Fruit fly (Drosophila melanogaster) whole organism, embryonic: ENCODE measurements around the gene Dlip1.
A peak's percentile ranks its signal among the peaks of the same experiment; 100 is the strongest.

ENCODE experiments used
- Antp ChIP-seq: fragments of 200-800 bp; sonication (Bioruptor generic); optimal IDR thresholded peaks from 3 replicates; lab custom pipeline; 2016; ENCODE audit warnings: missing biosample characterization, missing genetic modification characterization
- Atf-2 ChIP-seq: fragments of 200-800 bp; sonication (Bioruptor generic); optimal IDR thresholded peaks from 2 replicates; lab custom pipeline; 2016; ENCODE audit warnings: missing biosample characterization, missing genetic modification characterization
- Atf3 ChIP-seq: fragments of 200-800 bp; sonication (Bioruptor generic); optimal IDR thresholded peaks from 3 replicates; lab custom pipeline; 2016; ENCODE audit warnings: missing biosample characterization, missing genetic modification characterization
- Bdp1 ChIP-seq: fragments of 200-800 bp; sonication (Bioruptor generic); optimal IDR thresholded peaks from 3 replicates; lab custom pipeline; 2016; ENCODE audit warnings: missing biosample characterization, missing genetic modification characterization
- CG10321 ChIP-seq: fragments of 200-800 bp; sonication (Bioruptor generic); IDR thresholded peaks from 2 replicates; pipeline ENCODE4 v1.3.6; 2022; ENCODE audit warnings: missing biosample characterization, missing genetic modification characterization
- CG10366 ChIP-seq: fragments of 200-800 bp; sonication (Bioruptor generic); IDR thresholded peaks from 2 replicates; pipeline ENCODE4 v1.3.6; 2022; ENCODE audit warnings: missing biosample characterization, missing genetic modification characterization
- CG12104 ChIP-seq: fragments of 200-800 bp; sonication (Bioruptor generic); optimal IDR thresholded peaks from 3 replicates; lab custom pipeline; 2016; ENCODE audit warnings: missing biosample characterization, missing genetic modification characterization
- CG1233 ChIP-seq: fragments of 200-800 bp; sonication (Bioruptor generic); optimal IDR thresholded peaks from 4 replicates; lab custom pipeline; 2018; ENCODE audit warnings: missing biosample characterization, mild to moderate bottlenecking, missing genetic modification characterization
- CG12769 ChIP-seq: fragments of 200-800 bp; sonication (Bioruptor generic); optimal IDR thresholded peaks from 2 replicates; lab custom pipeline; 2019; ENCODE audit warnings: missing biosample characterization, mild to moderate bottlenecking, missing genetic modification characterization, moderate library complexity
- CG12942 ChIP-seq: fragments of 200-800 bp; sonication (Bioruptor generic); optimal IDR thresholded peaks from 3 replicates; lab custom pipeline; 2016; ENCODE audit warnings: missing biosample characterization, missing genetic modification characterization
- CG13123 ChIP-seq: fragments of 200-800 bp; sonication (Bioruptor generic); optimal IDR thresholded peaks from 2 replicates; lab custom pipeline; 2016; ENCODE audit warnings: missing biosample characterization, missing genetic modification characterization
- CG15011 ChIP-seq: fragments of 200-800 bp; sonication (Bioruptor generic); optimal IDR thresholded peaks from 3 replicates; lab custom pipeline; 2018; ENCODE audit warnings: missing biosample characterization, mild to moderate bottlenecking, missing genetic modification characterization
- CG15073 ChIP-seq: fragments of 200-800 bp; sonication (Bioruptor generic); optimal IDR thresholded peaks from 2 replicates; lab custom pipeline; 2016; ENCODE audit warnings: missing biosample characterization, missing genetic modification characterization
- CG1529 ChIP-seq: fragments of 200-800 bp; sonication (Bioruptor generic); optimal IDR thresholded peaks from 3 replicates; lab custom pipeline; 2018; ENCODE audit warnings: missing biosample characterization, missing genetic modification characterization
- CG16815 ChIP-seq: fragments of 200-800 bp; sonication (Bioruptor generic); optimal IDR thresholded peaks from 3 replicates; lab custom pipeline; 2017; ENCODE audit warnings: missing biosample characterization, mild to moderate bottlenecking, missing genetic modification characterization
- CG17328 ChIP-seq: fragments of 200-800 bp; sonication (Bioruptor generic); IDR thresholded peaks from 2 replicates; pipeline ENCODE4 v1.3.6; 2022; ENCODE audit warnings: missing biosample characterization, missing genetic modification characterization
- CG2678 ChIP-seq: fragments of 200-800 bp; sonication (Bioruptor generic); optimal IDR thresholded peaks from 3 replicates; lab custom pipeline; 2019; ENCODE audit warnings: missing biosample characterization, mild to moderate bottlenecking, missing genetic modification characterization, moderate library complexity
- CG3065 ChIP-seq: fragments of 200-800 bp; sonication (Bioruptor generic); optimal IDR thresholded peaks from 2 replicates; lab custom pipeline; 2016; ENCODE audit warnings: missing biosample characterization, missing genetic modification characterization
- CG3281 ChIP-seq: fragments of 200-800 bp; sonication (Bioruptor generic); optimal IDR thresholded peaks from 3 replicates; lab custom pipeline; 2017; ENCODE audit warnings: missing biosample characterization, mild to moderate bottlenecking, missing genetic modification characterization
- CG4328 ChIP-seq: fragments of 200-800 bp; sonication (Bioruptor generic); optimal IDR thresholded peaks from 3 replicates; lab custom pipeline; 2017; ENCODE audit warnings: missing biosample characterization, missing genetic modification reagents, missing genetic modification characterization
- CG4730 ChIP-seq: fragments of 200-800 bp; sonication (Bioruptor generic); IDR thresholded peaks from 2 replicates; pipeline ENCODE4 v1.3.6; 2022; ENCODE audit warnings: missing biosample characterization, missing genetic modification characterization
- CG6765 ChIP-seq: fragments of 200-800 bp; sonication (Bioruptor generic); optimal IDR thresholded peaks from 3 replicates; lab custom pipeline; 2017; ENCODE audit warnings: missing biosample characterization, mild to moderate bottlenecking, missing genetic modification characterization
- CG7963 ChIP-seq: fragments of 200-800 bp; sonication (Bioruptor generic); IDR thresholded peaks from 3 replicates; pipeline ENCODE4 v1.3.6; 2022; ENCODE audit warnings: missing biosample characterization, missing genetic modification characterization; ENCODE audit not compliant: partially characterized antibody
- CG9932 ChIP-seq: fragments of 200-800 bp; sonication (Bioruptor generic); IDR thresholded peaks from 2 replicates; pipeline ENCODE4 v1.3.6; 2022; ENCODE audit warnings: missing biosample characterization, missing genetic modification characterization
- CTCF ChIP-seq: fragments of 200-800 bp; sonication (Bioruptor generic); optimal IDR thresholded peaks from 2 replicates; lab custom pipeline; 2017; ENCODE audit warnings: missing biosample characterization, mild to moderate bottlenecking, missing genetic modification characterization, moderate library complexity
- Dip3 ChIP-seq: fragments of 200-800 bp; sonication (Bioruptor generic); optimal IDR thresholded peaks from 3 replicates; lab custom pipeline; 2016; ENCODE audit warnings: missing biosample characterization, missing genetic modification characterization
- HHEX ChIP-seq: fragments of 200-800 bp; sonication (Bioruptor generic); optimal IDR thresholded peaks from 3 replicates; lab custom pipeline; 2017; ENCODE audit warnings: missing biosample characterization, mild to moderate bottlenecking, missing genetic modification characterization, missing genetic modification reagents
- HLH4C ChIP-seq: fragments of 200-800 bp; sonication (Bioruptor generic); IDR thresholded peaks from 3 replicates; pipeline ENCODE4 v1.3.6; 2022; ENCODE audit warnings: missing biosample characterization, missing genetic modification characterization; ENCODE audit not compliant: partially characterized antibody
- Hr39 ChIP-seq: fragments of >200 bp; optimal IDR thresholded peaks from 2 replicates; lab custom pipeline; 2017
- Jarid2 ChIP-seq: fragments of 200-800 bp; sonication (Bioruptor generic); optimal IDR thresholded peaks from 3 replicates; lab custom pipeline; 2017; ENCODE audit warnings: mild to moderate bottlenecking, missing biosample characterization, missing genetic modification reagents, missing genetic modification characterization
- NC2β ChIP-seq: fragments of 200-800 bp; sonication (Bioruptor generic); optimal IDR thresholded peaks from 2 replicates; lab custom pipeline; 2016; ENCODE audit warnings: missing biosample characterization, missing genetic modification characterization
- Nf-YA ChIP-seq: fragments of 200-800 bp; sonication (Bioruptor generic); IDR thresholded peaks from 2 replicates; pipeline ENCODE4 v1.3.6; 2022; ENCODE audit warnings: missing biosample characterization, missing genetic modification characterization
- Optix ChIP-seq: fragments of 200-800 bp; sonication (Bioruptor generic); IDR thresholded peaks from 3 replicates; pipeline ENCODE4 v1.3.6; 2022; ENCODE audit warnings: missing biosample characterization, missing genetic modification characterization
- Sry-δ ChIP-seq: fragments of 200-800 bp; sonication (Bioruptor generic); optimal IDR thresholded peaks from 2 replicates; lab custom pipeline; 2016; ENCODE audit warnings: missing biosample characterization, missing genetic modification characterization
- Ssrp ChIP-seq: fragments of 200-800 bp; sonication (Bioruptor generic); optimal IDR thresholded peaks from 2 replicates; lab custom pipeline; 2018; ENCODE audit warnings: missing biosample characterization, mild to moderate bottlenecking, missing genetic modification characterization, moderate library complexity
- cato ChIP-seq: fragments of 200-800 bp; sonication (Bioruptor generic); optimal IDR thresholded peaks from 2 replicates; lab custom pipeline; 2016; ENCODE audit warnings: missing biosample characterization, missing genetic modification characterization, borderline replicate concordance
- chm ChIP-seq: fragments of 200-800 bp; sonication (Bioruptor generic); IDR thresholded peaks from 2 replicates; pipeline ENCODE4 v1.3.6; 2022; ENCODE audit warnings: missing biosample characterization, missing genetic modification characterization
- dimm ChIP-seq: fragments of 200-800 bp; sonication (Bioruptor generic); IDR thresholded peaks from 2 replicates; pipeline ENCODE4 v1.3.6; 2022; ENCODE audit warnings: missing biosample characterization, missing genetic modification characterization
- dpn ChIP-seq, 2 experiments: fragments of 200-800 bp; sonication (Bioruptor generic); optimal IDR thresholded peaks; 3 replicates each; lab custom pipeline; 2016; ENCODE audit warnings: missing biosample characterization in 2 of 2, missing genetic modification characterization in 2 of 2
- gem ChIP-seq: fragments of 200-800 bp; sonication (Bioruptor generic); optimal IDR thresholded peaks from 2 replicates; lab custom pipeline; 2019; ENCODE audit warnings: missing biosample characterization, mild to moderate bottlenecking, missing genetic modification characterization, moderate library complexity
- h ChIP-seq: fragments of >200 bp; optimal IDR thresholded peaks from 2 replicates; lab custom pipeline; 2017
- her ChIP-seq: fragments of 200-800 bp; sonication (Bioruptor generic); optimal IDR thresholded peaks from 2 replicates; lab custom pipeline; 2016; ENCODE audit warnings: missing biosample characterization, missing genetic modification characterization
- hth ChIP-seq: fragments of >200 bp; optimal IDR thresholded peaks from 2 replicates; lab custom pipeline; 2017; ENCODE audit warnings: inconsistent platforms
- jing ChIP-seq: fragments of 200-800 bp; sonication (Bioruptor generic); optimal IDR thresholded peaks from 2 replicates; lab custom pipeline; 2018; ENCODE audit warnings: missing biosample characterization, mild to moderate bottlenecking, missing genetic modification characterization
- lilli ChIP-seq: fragments of 200-800 bp; sonication (Bioruptor generic); optimal IDR thresholded peaks from 3 replicates; lab custom pipeline; 2016; ENCODE audit warnings: missing biosample characterization, missing genetic modification characterization
- luna ChIP-seq: fragments of 200-800 bp; sonication (Bioruptor generic); optimal IDR thresholded peaks from 2 replicates; lab custom pipeline; 2016; ENCODE audit warnings: missing biosample characterization, missing genetic modification characterization
- peb ChIP-seq: fragments of 200-800 bp; sonication (Bioruptor generic); IDR thresholded peaks from 2 replicates; pipeline ENCODE4 v1.3.6; 2022; ENCODE audit warnings: missing biosample characterization, missing genetic modification characterization
- pros ChIP-seq: fragments of 200-800 bp; sonication (Bioruptor generic); optimal IDR thresholded peaks from 3 replicates; lab custom pipeline; 2019; ENCODE audit warnings: missing biosample characterization, mild to moderate bottlenecking, missing genetic modification characterization, moderate library complexity
- run ChIP-seq: fragments of 200-800 bp; sonication (Bioruptor generic); optimal IDR thresholded peaks from 3 replicates; lab custom pipeline; 2018; ENCODE audit warnings: missing biosample characterization, mild to moderate bottlenecking, missing genetic modification characterization
- seq ChIP-seq: fragments of 200-800 bp; sonication (Bioruptor generic); IDR thresholded peaks from 2 replicates; pipeline ENCODE4 v1.3.6; 2022; ENCODE audit warnings: missing biosample characterization, missing genetic modification characterization
- sima ChIP-seq: fragments of 200-800 bp; sonication (Bioruptor generic); optimal IDR thresholded peaks from 2 replicates; lab custom pipeline; 2016; ENCODE audit warnings: missing biosample characterization, missing genetic modification characterization
- tx ChIP-seq: fragments of 200-800 bp; sonication (Bioruptor generic); optimal IDR thresholded peaks from 2 replicates; lab custom pipeline; 2016; ENCODE audit warnings: missing biosample characterization, missing genetic modification characterization
- zf30C ChIP-seq: fragments of 200-800 bp; sonication (Bioruptor generic); optimal IDR thresholded peaks from 3 replicates; lab custom pipeline; 2018; ENCODE audit warnings: missing biosample characterization, mild to moderate bottlenecking, missing genetic modification characterization

The Dlip1 gene

dm6 chrX:9152127-9152598 is 6.3 kb upstream of the Dlip1 start (continued):
- TF ChIP-seq sima (GFP tag; lab: Kevin White, UChicago) = no peak
- TF ChIP-seq gem = no peak
- TF ChIP-seq cato (GFP tag; lab: Kevin White, UChicago) = no peak
- TF ChIP-seq CG17328 = 0 out of 2 replicates have a peak, but pooled peaks have one; percentile 11
- TF ChIP-seq chm (GFP tag; lab: Robert Waterston, UW) = peak; percentile 64; the same call in 1 of the 2 replicates
- TF ChIP-seq luna (GFP tag; lab: Kevin White, UChicago) = no peak
- no peak for TF ChIP-seq Bdp1
- peak; percentile 1 for TF ChIP-seq CG6765 (GFP tag; lab: Kevin White, UChicago)
- TF ChIP-seq CG3065 (GFP tag; lab: Kevin White, UChicago) = peak; percentile 12
- TF ChIP-seq CG3281 (GFP tag; lab: Kevin White, UChicago) = peak; percentile 53
- TF ChIP-seq Jarid2 (GFP tag; lab: Kevin White, UChicago) = no peak
- TF ChIP-seq CG9932 (GFP tag; lab: Robert Waterston, UW) = no peak
- TF ChIP-seq CG2678 (tag; lab: Kevin White, UChicago) = no peak
- TF ChIP-seq Nf-YA = 0 out of 2 replicates have a peak, but pooled peaks have one; percentile 8
- TF ChIP-seq Hr39 = no peak
- no peak for TF ChIP-seq jing (GFP tag; lab: Kevin White, UChicago)
- no peak for TF ChIP-seq CG15011 (GFP tag; lab: Kevin White, UChicago)
- no peak for TF ChIP-seq CG12942 (GFP tag; lab: Kevin White, UChicago)
- 0 out of 3 replicates have a peak, but pooled peaks have one; percentile 46 for TF ChIP-seq Optix (GFP tag; lab: Robert Waterston, UW)
- TF ChIP-seq Antp (GFP tag; lab: Kevin White, UChicago) = no peak
- no peak for TF ChIP-seq seq (GFP tag; lab: Robert Waterston, UW)
- no peak for TF ChIP-seq Dip3 (GFP tag; lab: Kevin White, UChicago)
- peak; percentile 7 for TF ChIP-seq Sry-δ (GFP tag; lab: Kevin White, UChicago)
- TF ChIP-seq NC2β = no peak
- peak; percentile 6 for TF ChIP-seq Ssrp (tag; lab: Kevin White, UChicago)
- peak; percentile 29 for TF ChIP-seq her (GFP tag; lab: Kevin White, UChicago)
- no peak for TF ChIP-seq CG7963 (GFP tag; lab: Robert Waterston, UW)
- TF ChIP-seq CG1233 (GFP tag; lab: Kevin White, UChicago) = no peak
- TF ChIP-seq CG13123 (GFP tag; lab: Kevin White, UChicago) = peak; percentile 33
- TF ChIP-seq h (lab: Kevin White, UChicago) = no peak
- no peak for TF ChIP-seq hth
- TF ChIP-seq CG16815 (GFP tag; lab: Kevin White, UChicago) = no peak
- peak; percentile 83 for TF ChIP-seq CG10321
- TF ChIP-seq dimm (GFP tag; lab: Robert Waterston, UW) = no peak
- peak; percentile 9 to 24 for TF ChIP-seq dpn (GFP tag; optimal IDR thresholded peaks at IDR 0.05; lab: Kevin White, UChicago)
- no peak for TF ChIP-seq tx (GFP tag; lab: Kevin White, UChicago)
- no peak for TF ChIP-seq CG4730 (GFP tag; lab: Robert Waterston, UW)
- no peak for TF ChIP-seq run (tag; lab: Kevin White, UChicago)
- peak; percentile 43 for TF ChIP-seq zf30C (GFP tag; lab: Kevin White, UChicago)
- TF ChIP-seq CG15073 (GFP tag; lab: Kevin White, UChicago) = no peak
- TF ChIP-seq CG12769 = no peak
- TF ChIP-seq peb = no peak
- TF ChIP-seq CG4328 (GFP tag; lab: Kevin White, UChicago) = no peak
- TF ChIP-seq Atf-2 (GFP tag; lab: Kevin White, UChicago) = no peak
- peak; percentile 3 for TF ChIP-seq HHEX (GFP tag; lab: Kevin White, UChicago)
- no peak for TF ChIP-seq Atf3 (GFP tag; lab: Kevin White, UChicago)
- peak; percentile 95 for TF ChIP-seq CTCF (GFP tag; lab: Kevin White, UChicago)
- TF ChIP-seq HLH4C (GFP tag; lab: Robert Waterston, UW) = 0 out of 3 replicates have a peak, but pooled peaks have one; percentile 29
- TF ChIP-seq lilli = peak; percentile 42
- peak; percentile 70 for TF ChIP-seq pros (GFP tag; lab: Kevin White, UChicago)
- no peak for TF ChIP-seq CG1529 (GFP tag; lab: Kevin White, UChicago)
- TF ChIP-seq CG10366 = 0 out of 2 replicates have a peak, but pooled peaks have one; percentile 18
- TF ChIP-seq CG12104 (GFP tag; lab: Kevin White, UChicago) = peak; percentile 24
